Worm (Caenorhabditis elegans) whole organism, young adult: Measurements from ENCODE around the gene sid-1.

ENCODE experiments used
- B0261.1 ChIP-seq: sonication (generic microtip); optimal IDR thresholded peaks from 2 replicates; lab custom pipeline; 2016; ENCODE audit warnings: mild to moderate bottlenecking, missing genetic modification characterization, moderate library complexity, missing compliant biosample characterization
- B0336.3 ChIP-seq: fragments of 200-800 bp; sonication (Bioruptor generic); IDR thresholded peaks from 2 replicates; pipeline ENCODE4 v1.3.6; 2022; ENCODE audit warnings: missing genetic modification characterization, missing compliant biosample characterization
- C06A6.2 ChIP-seq: fragments of 200-800 bp; sonication (Bioruptor generic); conservative IDR thresholded peaks from 2 replicates; pipeline ENCODE4 v1.3.6; 2022; ENCODE audit warnings: missing genetic modification characterization, missing compliant biosample characterization
- F22D6.2 ChIP-seq: sonication (generic microtip); optimal IDR thresholded peaks from 2 replicates; lab custom pipeline; 2016; ENCODE audit warnings: mild to moderate bottlenecking, missing genetic modification characterization, missing compliant biosample characterization
- F33H1.4 ChIP-seq: fragments of 200-800 bp; sonication (Bioruptor generic); IDR thresholded peaks from 2 replicates; pipeline ENCODE4 v1.3.6; 2022; ENCODE audit warnings: missing genetic modification reagents, missing genetic modification characterization, missing compliant biosample characterization
- F55B11.4 ChIP-seq: sonication (generic microtip); optimal IDR thresholded peaks from 2 replicates; lab custom pipeline; 2016; ENCODE audit warnings: missing compliant biosample characterization, missing genetic modification characterization, borderline replicate concordance; ENCODE audit not compliant: insufficient read depth
- F57A8.1 ChIP-seq: fragments of 200-800 bp; sonication (Bioruptor generic); optimal IDR thresholded peaks from 2 replicates; lab custom pipeline; 2018; ENCODE audit warnings: mild to moderate bottlenecking, missing genetic modification characterization, moderate library complexity, missing compliant biosample characterization
- K11D2.4 ChIP-seq: fragments of 200-800 bp; sonication (Bioruptor generic); IDR thresholded peaks from 2 replicates; pipeline ENCODE4 v1.3.6; 2022; ENCODE audit warnings: missing genetic modification reagents, missing genetic modification characterization, missing compliant biosample characterization
- ZK185.1 ChIP-seq: sonication (generic microtip); optimal IDR thresholded peaks from 2 replicates; lab custom pipeline; 2016; ENCODE audit warnings: mild to moderate bottlenecking, missing genetic modification characterization, missing compliant biosample characterization; ENCODE audit not compliant: poor library complexity, severe bottlenecking
- ama-1 ChIP-seq, 3 experiments: fragments of 150-350 bp in 1 of 3; sonication (generic microtip) in 2 of 3; optimal IDR thresholded peaks; 2 replicates each; lab custom pipeline; 2014 to 2018; ENCODE audit warnings: missing biosample characterization in 2 of 3, missing genetic modification characterization in 2 of 3, missing genetic modification reagents in 2 of 3
- aptf-2 ChIP-seq: fragments of 200-800 bp; sonication (Bioruptor generic); conservative IDR thresholded peaks from 2 replicates; pipeline ENCODE4 v1.3.6; 2022; ENCODE audit warnings: missing genetic modification reagents, missing genetic modification characterization, missing compliant biosample characterization
- aptf-3 ChIP-seq: fragments of 200-800 bp; sonication (Bioruptor generic); IDR thresholded peaks from 2 replicates; pipeline ENCODE4 v1.3.6; 2022; ENCODE audit warnings: missing genetic modification characterization, missing compliant biosample characterization
- atf-7 ChIP-seq: sonication (generic microtip); optimal IDR thresholded peaks from 2 replicates; lab custom pipeline; 2017; ENCODE audit warnings: mild to moderate bottlenecking, missing genetic modification characterization, missing compliant biosample characterization
- athp-1 ChIP-seq: sonication (generic microtip); optimal IDR thresholded peaks from 2 replicates; lab custom pipeline; 2017; ENCODE audit warnings: mild to moderate bottlenecking, missing genetic modification characterization, missing compliant biosample characterization
- attf-5 ChIP-seq: fragments of 200-800 bp; sonication (Bioruptor generic); optimal IDR thresholded peaks from 2 replicates; lab custom pipeline; 2018; ENCODE audit warnings: mild to moderate bottlenecking, missing genetic modification characterization, missing compliant biosample characterization
- bed-1 ChIP-seq: fragments of 200-800 bp; sonication (Bioruptor generic); IDR thresholded peaks from 2 replicates; pipeline ENCODE4 v1.3.6; 2022; ENCODE audit warnings: missing genetic modification reagents, missing genetic modification characterization, missing compliant biosample characterization
- bed-2 ChIP-seq: fragments of 200-800 bp; sonication (Bioruptor generic); IDR thresholded peaks from 2 replicates; pipeline ENCODE4 v1.3.6; 2022; ENCODE audit warnings: missing genetic modification reagents, missing genetic modification characterization, missing compliant biosample characterization
- cebp-1 ChIP-seq, 2 experiments: fragments of 200-800 bp in 1 of 2; sonication (Bioruptor generic) in 1 of 2; sonication (generic microtip) in 1 of 2; IDR thresholded peaks in 1 of 2; optimal IDR thresholded peaks in 1 of 2; 2 replicates each; pipeline versions ENCODE4 v1.3.6 to Lab custom; 2017 to 2022; ENCODE audit warnings: missing compliant biosample characterization in 2 of 2, missing genetic modification characterization in 2 of 2, mild to moderate bottlenecking in 1 of 2, missing genetic modification reagents in 1 of 2, moderate library complexity in 1 of 2
- chd-7 ChIP-seq: sonication (generic microtip); optimal IDR thresholded peaks from 2 replicates; lab custom pipeline; 2016; ENCODE audit warnings: mild to moderate bottlenecking, missing genetic modification characterization, moderate library complexity, missing compliant biosample characterization
- egl-18 ChIP-seq: fragments of 200-800 bp; sonication (Bioruptor generic); IDR thresholded peaks from 2 replicates; pipeline ENCODE4 v1.3.6; 2022; ENCODE audit warnings: missing genetic modification reagents, missing genetic modification characterization, missing compliant biosample characterization
- fkh-3 ChIP-seq: sonication (generic microtip); optimal IDR thresholded peaks from 2 replicates; lab custom pipeline; 2016; ENCODE audit warnings: mild to moderate bottlenecking, missing genetic modification characterization, missing compliant biosample characterization
- him-1 ChIP-seq: sonication (generic microtip); optimal IDR thresholded peaks from 2 replicates; lab custom pipeline; 2016; ENCODE audit warnings: missing genotype, missing genetic modification reagents, missing genetic modification characterization, missing compliant biosample characterization
- hlh-12 ChIP-seq: sonication (generic microtip); optimal IDR thresholded peaks from 2 replicates; lab custom pipeline; 2016; ENCODE audit warnings: missing genetic modification characterization, missing compliant biosample characterization
- hlh-26 ChIP-seq: fragments of 200-800 bp; sonication (Bioruptor generic); conservative IDR thresholded peaks from 2 replicates; pipeline ENCODE4 v1.3.6; 2022; ENCODE audit warnings: missing genetic modification reagents, missing genetic modification characterization, missing compliant biosample characterization
- hsf-1 ChIP-seq: fragments of 200-800 bp; sonication (Bioruptor generic); IDR thresholded peaks from 2 replicates; pipeline ENCODE4 v1.3.6; 2022; ENCODE audit warnings: missing genetic modification reagents, missing genetic modification characterization, missing compliant biosample characterization
- lag-1 ChIP-seq: fragments of 200-800 bp; sonication (Bioruptor generic); IDR thresholded peaks from 2 replicates; pipeline ENCODE4 v1.3.6; 2022; ENCODE audit warnings: missing genetic modification reagents, missing genetic modification characterization, missing compliant biosample characterization
- mcd-1 ChIP-seq: fragments of 200-800 bp; sonication (Bioruptor generic); IDR thresholded peaks from 2 replicates; pipeline ENCODE4 v1.3.6; 2022; ENCODE audit warnings: missing genetic modification reagents, missing genetic modification characterization, missing compliant biosample characterization
- mel-28 ChIP-seq: sonication (generic microtip); optimal IDR thresholded peaks from 2 replicates; lab custom pipeline; 2016; ENCODE audit warnings: borderline replicate concordance, mild to moderate bottlenecking, missing genetic modification characterization, missing compliant biosample characterization
- nfya-1 ChIP-seq: sonication (generic microtip); optimal IDR thresholded peaks from 2 replicates; lab custom pipeline; 2017; ENCODE audit warnings: antibody characterized with exemption, missing compliant biosample characterization, missing genetic modification characterization, borderline replicate concordance; ENCODE audit not compliant: insufficient read depth
- nfya-2 ChIP-seq: fragments of 200-800 bp; sonication (Bioruptor generic); IDR thresholded peaks from 2 replicates; pipeline ENCODE4 v1.3.6; 2022; ENCODE audit warnings: missing genetic modification reagents, missing genetic modification characterization, missing compliant biosample characterization
- nfyb-1 ChIP-seq: fragments of 200-800 bp; sonication (Bioruptor generic); IDR thresholded peaks from 2 replicates; pipeline ENCODE4 v1.3.6; 2022; ENCODE audit warnings: missing genetic modification reagents, missing genetic modification characterization, missing compliant biosample characterization
- repo-1 ChIP-seq: sonication (generic microtip); optimal IDR thresholded peaks from 2 replicates; lab custom pipeline; 2017; ENCODE audit warnings: mild to moderate bottlenecking, missing genetic modification characterization, missing compliant biosample characterization
- snpc-1.1 ChIP-seq: sonication (generic microtip); optimal IDR thresholded peaks from 2 replicates; lab custom pipeline; 2017; ENCODE audit warnings: missing genetic modification characterization, mild to moderate bottlenecking, missing compliant biosample characterization, antibody characterized with exemption, moderate library complexity, missing genotype, missing genetic modification reagents; ENCODE audit not compliant: insufficient read depth
- snpc-1.3 ChIP-seq: sonication (generic microtip); optimal IDR thresholded peaks from 2 replicates; lab custom pipeline; 2017; ENCODE audit warnings: missing genetic modification characterization, mild to moderate bottlenecking, missing compliant biosample characterization, antibody characterized with exemption, moderate library complexity, missing genotype, missing genetic modification reagents; ENCODE audit not compliant: insufficient read depth
- tbp1 ChIP-seq: fragments of 200-800 bp; sonication (Bioruptor generic); optimal IDR thresholded peaks from 2 replicates; lab custom pipeline; 2018; ENCODE audit warnings: mild to moderate bottlenecking, missing genetic modification characterization, missing compliant biosample characterization
- tbx-9 ChIP-seq: sonication (generic microtip); optimal IDR thresholded peaks from 2 replicates; lab custom pipeline; 2016; ENCODE audit warnings: borderline replicate concordance, missing genetic modification characterization, inconsistent platforms, missing compliant biosample characterization
- ztf-3 ChIP-seq: fragments of 200-800 bp; sonication (Bioruptor generic); optimal IDR thresholded peaks from 2 replicates; lab custom pipeline; 2018; ENCODE audit warnings: mild to moderate bottlenecking, missing genetic modification characterization, missing compliant biosample characterization

The sid-1 gene

DNA sequence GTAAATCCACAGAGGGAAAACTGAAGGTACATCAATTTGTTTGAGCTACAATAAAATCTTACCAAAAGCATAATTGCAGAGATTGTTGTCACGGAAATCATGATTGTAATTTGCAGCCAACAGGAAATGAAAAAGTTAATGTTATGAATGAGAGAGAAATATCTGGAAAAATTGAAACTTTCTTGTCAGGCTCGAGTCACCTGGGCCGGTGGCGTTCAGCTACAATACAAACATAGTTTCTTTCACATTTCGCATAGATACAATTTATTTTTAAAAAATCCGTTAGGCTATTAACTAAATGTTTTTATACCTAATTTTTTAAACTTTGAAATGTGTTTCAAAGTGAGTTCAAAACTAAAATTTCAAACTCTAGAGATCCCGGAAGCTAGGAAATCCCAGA lies 37.9 kb downstream of the sid-1 start, which contains the start of gene srx-39:
srx-39 (minus strand) TSS at position 101 of the 400 bp plus-strand sequence.
- TF ChIP-seq fkh-3 (tag; lab: Kevin White, UChicago) (no peak), hlh-12 (tag; lab: Kevin White, UChicago) (no peak), C06A6.2 (no peak), him-1 (tag; lab: Kevin White, UChicago) (no peak), hlh-26 (no peak), mcd-1 (GFP tag; lab: Robert Waterston, UW) (no peak), mel-28 (tag; lab: Kevin White, UChicago) (no peak), nfya-1 (tag; lab: Kevin White, UChicago) (no peak), bed-1 (GFP tag; lab: Robert Waterston, UW) (no peak), F55B11.4 (tag; lab: Kevin White, UChicago) (no peak), repo-1 (tag; lab: Kevin White, UChicago) (no peak), F22D6.2 (tag; lab: Kevin White, UChicago) (no peak), F33H1.4 (no peak), B0261.1 (tag; lab: Kevin White, UChicago) (no peak), cebp-1 (GFP tag; IDR thresholded peaks at IDR 0.05; lab: Robert Waterston, UW) (no peak), cebp-1 (tag; optimal IDR thresholded peaks at IDR 0.05; lab: Kevin White, UChicago) (no peak), nfya-2 (GFP tag; lab: Robert Waterston, UW) (no peak), ZK185.1 (no peak), attf-5 (no peak), K11D2.4 (GFP tag; lab: Robert Waterston, UW) (no peak), tbp1 (GFP tag; lab: Kevin White, UChicago) (no peak)

- TF ChIP-seq snpc-1.3 (tag; lab: Kevin White, UChicago) = no peak
- no peak for TF ChIP-seq atf-7 (tag; lab: Kevin White, UChicago)
- TF ChIP-seq nfya-2 (GFP tag; lab: Robert Waterston, UW) = no peak
Measured at ce11 chrV:5158302-5158701, 38.5 kb downstream of the sid-1 start, which contains the start of gene abu-15. Gene abu-15, plus strand, starts transcription at chrV:5158602.

ce11 chrV:5161792-5162191 lies 42.0 kb downstream of the sid-1 start, which contains the start of gene abu-6:
Gene abu-6, minus strand, starts transcription at chrV:5161892.
- TF ChIP-seq lag-1 (GFP tag; lab: Robert Waterston, UW) (no peak), F57A8.1 (GFP tag; lab: Kevin White, UChicago) (no peak), aptf-3 (GFP tag; lab: Robert Waterston, UW) (no peak), hsf-1 (GFP tag; lab: Robert Waterston, UW) (no peak), bed-2 (no peak), chd-7 (no peak), nfyb-1 (GFP tag; lab: Robert Waterston, UW) (no peak), egl-18 (GFP tag; lab: Robert Waterston, UW) (no peak), bed-1 (GFP tag; lab: Robert Waterston, UW) (no peak), snpc-1.1 (tag; lab: Kevin White, UChicago) (no peak), B0336.3 (GFP tag; lab: Robert Waterston, UW) (no peak), aptf-2 (GFP tag; lab: Robert Waterston, UW) (no peak), ama-1 (optimal IDR thresholded peaks at IDR 0.05; lab: Kevin White, UChicago) (no peak), ama-1 (GFP tag; optimal IDR thresholded peaks at IDR 0.05; lab: Kevin White, UChicago) (no peak), tbx-9 (tag; lab: Kevin White, UChicago) (no peak), athp-1 (tag; lab: Kevin White, UChicago) (no peak), ztf-3 (no peak)
